Worm (Caenorhabditis elegans): ENCODE measurements around the gene F32D8.11.

F32D8.11 gene

ce11 chrV:10897172-10897571 lies 8.2 kb upstream of the F32D8.11 start:
- peak; percentile 94 for TF ChIP-seq F37D6.2 (tag; optimal IDR thresholded peaks at IDR 0.05)
- peak; percentile 96 for TF ChIP-seq arid-1 (GFP tag; conservative IDR thresholded peaks at IDR 0.05)
- TF ChIP-seq set-16 (GFP tag; IDR thresholded peaks at IDR 0.05), result peak; percentile 68
- peak; percentile 95 for TF ChIP-seq spr-1 (tag; optimal IDR thresholded peaks at IDR 0.05)
- TF ChIP-seq pqm-1 (tag; optimal IDR thresholded peaks at IDR 0.05), result peak; percentile 87
- no peak for TF ChIP-seq Y105C5A.15 (GFP tag; IDR thresholded peaks at IDR 0.05)
- TF ChIP-seq Y5F2A.4 (GFP tag; optimal IDR thresholded peaks at IDR 0.05), result peak; percentile 67
- TF ChIP-seq T20F7.1 (GFP tag; optimal IDR thresholded peaks at IDR 0.05), result peak; percentile 94
- TF ChIP-seq dmd-6 (GFP tag; IDR thresholded peaks at IDR 0.05), result peak; percentile 99
- TF ChIP-seq dmd-9 (GFP tag; IDR thresholded peaks at IDR 0.05), result peak; percentile 84
- peak; percentile 74 for TF ChIP-seq skn-1 (tag; optimal IDR thresholded peaks at IDR 0.05)
- TF ChIP-seq lin-13 (GFP tag; optimal IDR thresholded peaks at IDR 0.05), result peak; percentile 96
- peak; percentile 67 for TF ChIP-seq lir-3 (tag; optimal IDR thresholded peaks at IDR 0.05)
- TF ChIP-seq nhr-28 (tag; optimal IDR thresholded peaks at IDR 0.05), result peak; percentile 97
- TF ChIP-seq ztf-11 (tag; optimal IDR thresholded peaks at IDR 0.05), result peak; percentile 22
- peak; percentile 70 for TF ChIP-seq nhr-76 (tag; optimal IDR thresholded peaks at IDR 0.05)
- peak; percentile 93 for TF ChIP-seq F10B5.3 (tag; optimal IDR thresholded peaks at IDR 0.05)
- TF ChIP-seq zag-1 (tag; optimal IDR thresholded peaks at IDR 0.05), result peak; percentile 84
- TF ChIP-seq lin-1 (GFP tag; IDR thresholded peaks at IDR 0.05), result peak; percentile 97
- peak; percentile 93 to 98 for TF ChIP-seq lsy-2 (tag; optimal IDR thresholded peaks at IDR 0.05)
- peak; percentile 98 for TF ChIP-seq T26A8.4 (GFP tag; IDR thresholded peaks at IDR 0.05)
- peak; percentile 83 for TF ChIP-seq mxl-2 (GFP tag; conservative IDR thresholded peaks at IDR 0.05)
- TF ChIP-seq hif-1 (tag; optimal IDR thresholded peaks at IDR 0.05), result peak; percentile 67 to 94
- peak; percentile 99 for TF ChIP-seq nhr-6 (tag; optimal IDR thresholded peaks at IDR 0.05)
- peak; percentile 100 for TF ChIP-seq aha-1 (tag)
- peak; percentile 88 for TF ChIP-seq ceh-44 (GFP tag; IDR thresholded peaks at IDR 0.05)
- TF ChIP-seq dmd-8 (GFP tag; IDR thresholded peaks at IDR 0.05), result no peak
- no peak for TF ChIP-seq lin-39 (tag; optimal IDR thresholded peaks at IDR 0.05)
- TF ChIP-seq hlh-30 (tag; optimal IDR thresholded peaks at IDR 0.05; ENCODE audit: insufficient read depth), result peak; percentile 94
- no peak for TF ChIP-seq daf-8 (GFP tag; IDR thresholded peaks at IDR 0.05)
- TF ChIP-seq nhr-77 (tag; optimal IDR thresholded peaks at IDR 0.05), result peak; percentile 98
- peak; percentile 68 to 85 for TF ChIP-seq mdl-1 (tag; optimal IDR thresholded peaks at IDR 0.05)
- peak; percentile 97 to 100 for TF ChIP-seq ZK546.5 (tag; optimal IDR thresholded peaks at IDR 0.05)
- TF ChIP-seq nhr-25 (tag; optimal IDR thresholded peaks at IDR 0.05; ENCODE audit: borderline replicate concordance, insufficient read depth), result peak; percentile 98
- TF ChIP-seq ceh-82 (tag; optimal IDR thresholded peaks at IDR 0.05), result no peak
- TF ChIP-seq dpl-1 (GFP tag; optimal IDR thresholded peaks at IDR 0.05), result peak; percentile 100
- TF ChIP-seq lim-7 (GFP tag; IDR thresholded peaks at IDR 0.05), result peak; percentile 52; the same call in 1 of the 2 replicates
- peak; percentile 97 for TF ChIP-seq mdt-29 (GFP tag; IDR thresholded peaks at IDR 0.05)
- 0 out of 2 replicates have a peak, but pooled peaks have one; percentile 12 for TF ChIP-seq zip-11 (GFP tag; IDR thresholded peaks at IDR 0.05)
- TF ChIP-seq ZK337.2 (GFP tag; IDR thresholded peaks at IDR 0.05), result peak; percentile 89
- TF ChIP-seq Y48G9A.11 (GFP tag; IDR thresholded peaks at IDR 0.05), result peak; percentile 93
- TF ChIP-seq nhr-11 (tag; optimal IDR thresholded peaks at IDR 0.05), result peak; percentile 98
- peak; percentile 98 for TF ChIP-seq rbr-2 (tag; optimal IDR thresholded peaks at IDR 0.05)
- peak; percentile 92 for TF ChIP-seq ztf-7 (tag; optimal IDR thresholded peaks at IDR 0.05)
- TF ChIP-seq nhr-10 (tag; optimal IDR thresholded peaks at IDR 0.05), result peak; percentile 95
- TF ChIP-seq madf-9 (GFP tag; conservative IDR thresholded peaks at IDR 0.05), result peak; percentile 85
- TF ChIP-seq Y75B8A.6 (GFP tag; IDR thresholded peaks at IDR 0.05), result peak; percentile 98
- TF ChIP-seq R02D3.7 (tag; optimal IDR thresholded peaks at IDR 0.05), result peak; percentile 1
- TF ChIP-seq lin-38 (GFP tag; IDR thresholded peaks at IDR 0.05), result peak; percentile 98
- TF ChIP-seq snpc-4 (tag; optimal IDR thresholded peaks at IDR 0.05), result peak; percentile 8
- TF ChIP-seq sdz-12 (GFP tag; optimal IDR thresholded peaks at IDR 0.05), result peak; percentile 93
- TF ChIP-seq spr-3 (GFP tag; optimal IDR thresholded peaks at IDR 0.05), result peak; percentile 94
